Worm (Caenorhabditis elegans): ENCODE results near the gene gst-15.

DNA sequence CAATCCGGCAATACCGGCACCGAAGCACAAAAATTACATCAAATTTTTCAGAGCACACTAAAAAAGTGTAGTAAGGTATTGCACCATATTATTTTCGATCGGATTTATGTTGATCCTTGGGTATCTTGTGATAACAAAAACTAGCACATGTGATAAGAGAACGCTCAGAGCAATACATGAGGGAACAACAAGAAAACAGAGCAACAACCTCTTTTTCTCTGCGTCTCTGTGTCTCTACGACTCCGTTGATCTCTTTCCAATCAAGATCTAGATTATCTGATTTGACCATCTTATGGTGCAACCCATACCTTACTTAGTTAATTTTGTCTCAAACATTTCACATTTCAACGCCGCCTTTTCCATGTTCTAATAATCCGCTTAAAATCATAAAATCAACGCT, 19.2 kb upstream of the gst-15 start, which contains the start of gene tag-10:
- TF ChIP-seq pha-4 (tag; optimal IDR thresholded peaks at IDR 0.05) (no peak), che-1 (tag; optimal IDR thresholded peaks at IDR 0.05) (no peak), ceh-34 (tag; optimal IDR thresholded peaks at IDR 0.05) (no peak), Y22D7AL.16 (tag; optimal IDR thresholded peaks at IDR 0.05) (no peak), zip-5 (tag; optimal IDR thresholded peaks at IDR 0.05) (no peak), hlh-13 (GFP tag; optimal IDR thresholded peaks at IDR 0.05) (no peak), hlh-30 (tag; optimal IDR thresholded peaks at IDR 0.05; ENCODE audit: insufficient read depth) (no peak), unc-86 (tag; optimal IDR thresholded peaks at IDR 0.05) (no peak), pag-3 (tag; optimal IDR thresholded peaks at IDR 0.05; ENCODE audit: borderline replicate concordance) (no peak), tbx-7 (tag; optimal IDR thresholded peaks at IDR 0.05) (no peak), C08G9.2 (tag; optimal IDR thresholded peaks at IDR 0.05) (no peak), dmd-4 (tag; optimal IDR thresholded peaks at IDR 0.05; ENCODE audit: borderline replicate concordance) (no peak), tbx-2 (tag; optimal IDR thresholded peaks at IDR 0.05) (no peak), ets-4 (tag; optimal IDR thresholded peaks at IDR 0.05) (no peak)
